Fruit fly (Drosophila melanogaster): ENCODE measurements around the gene CG12885.

Gene CG12885

DNA sequence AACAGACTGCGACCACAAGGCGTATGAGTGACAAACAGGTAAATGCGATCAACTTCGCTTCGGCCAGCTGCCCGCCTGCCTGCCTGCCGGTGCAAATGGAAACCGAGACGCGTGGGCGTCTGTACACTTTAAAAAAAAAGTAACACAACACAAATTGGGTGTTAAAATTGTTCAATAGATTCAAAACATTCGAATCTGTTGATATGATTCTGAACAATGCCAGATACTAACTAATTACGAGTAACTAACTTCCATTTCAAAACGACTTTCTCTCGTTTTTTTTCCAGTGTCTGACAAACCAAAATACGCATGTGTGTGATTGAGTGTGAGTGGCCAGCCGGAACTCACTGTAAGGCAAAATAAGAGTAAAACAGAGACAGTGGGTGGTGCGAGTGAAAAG lies 49.0 kb downstream of the CG12885 start (continued):
- peak; percentile 90 for TF ChIP-seq btn (GFP tag; optimal IDR thresholded peaks at IDR 0.05)
- peak; percentile 69 for TF ChIP-seq az2 (GFP tag; optimal IDR thresholded peaks at IDR 0.05)
- TF ChIP-seq CG6254 (GFP tag; optimal IDR thresholded peaks at IDR 0.05), result peak; percentile 69
- TF ChIP-seq hb (GFP tag; IDR thresholded peaks at IDR 0.05; ENCODE audit: partially characterized antibody), result no peak
- TF ChIP-seq CG7745 (tag; optimal IDR thresholded peaks at IDR 0.05), result no peak
- no peak for TF ChIP-seq BEAF-32 (GFP tag; optimal IDR thresholded peaks at IDR 0.05)
- TF ChIP-seq Atf-2 (GFP tag; optimal IDR thresholded peaks at IDR 0.05), result peak; percentile 66
- peak; percentile 53 for TF ChIP-seq trem (tag; optimal IDR thresholded peaks at IDR 0.05)
- no peak for TF ChIP-seq dan (GFP tag; IDR thresholded peaks at IDR 0.05)
- peak; percentile 70 for TF ChIP-seq Hr3 (GFP tag; optimal IDR thresholded peaks at IDR 0.05)
- TF ChIP-seq CG5180 (GFP tag; optimal IDR thresholded peaks at IDR 0.05), result peak; percentile 83
- TF ChIP-seq Stat92E (GFP tag; optimal IDR thresholded peaks at IDR 0.05), result no peak
- no peak for TF ChIP-seq abd-A (tag; optimal IDR thresholded peaks at IDR 0.05)
- peak; percentile 72 for TF ChIP-seq CG7928 (GFP tag; optimal IDR thresholded peaks at IDR 0.05)
- peak; percentile 86 for TF ChIP-seq sens-2 (GFP tag; IDR thresholded peaks at IDR 0.05)
- peak; percentile 78 for TF ChIP-seq CG17612 (GFP tag; IDR thresholded peaks at IDR 0.05)
- TF ChIP-seq CG17912 (GFP tag; optimal IDR thresholded peaks at IDR 0.05), result no peak
- TF ChIP-seq CG13424 (tag; optimal IDR thresholded peaks at IDR 0.05), result peak; percentile 72
- peak; percentile 76 for TF ChIP-seq CG7987 (GFP tag; optimal IDR thresholded peaks at IDR 0.05)
- peak; percentile 92 for TF ChIP-seq HLH3B (GFP tag; IDR thresholded peaks at IDR 0.05)
- TF ChIP-seq Eip74EF (GFP tag; optimal IDR thresholded peaks at IDR 0.05), result peak in 1 of 2 experiments; percentile 83
- TF ChIP-seq nau (GFP tag; optimal IDR thresholded peaks at IDR 0.05), result peak; percentile 90
- peak; percentile 88 for TF ChIP-seq nmo (GFP tag; optimal IDR thresholded peaks at IDR 0.05)
- peak; percentile 63 for TF ChIP-seq sima (GFP tag; optimal IDR thresholded peaks at IDR 0.05)
- peak; percentile 40 for TF ChIP-seq TFAM (GFP tag; optimal IDR thresholded peaks at IDR 0.05)
- peak; percentile 84 for TF ChIP-seq bowl (GFP tag; IDR thresholded peaks at IDR 0.05)
- TF ChIP-seq CG11723 (GFP tag; optimal IDR thresholded peaks at IDR 0.05), result peak; percentile 87
- TF ChIP-seq Elba2 (GFP tag; optimal IDR thresholded peaks at IDR 0.05), result no peak
- peak; percentile 16 for TF ChIP-seq pzg (GFP tag; optimal IDR thresholded peaks at IDR 0.05)
- peak; percentile 70 for TF ChIP-seq CG5245 (GFP tag; optimal IDR thresholded peaks at IDR 0.05)
- no peak for TF ChIP-seq ac (GFP tag; optimal IDR thresholded peaks at IDR 0.05)
- peak; percentile 85 for TF ChIP-seq gem (tag; optimal IDR thresholded peaks at IDR 0.05)
- peak; percentile 87 for TF ChIP-seq Antp (GFP tag; optimal IDR thresholded peaks at IDR 0.05)
- peak; percentile 59; the same call in 1 of the 2 replicates for TF ChIP-seq E2f2 (GFP tag; IDR thresholded peaks at IDR 0.05)
- no peak for TF ChIP-seq dmrt11E (tag; optimal IDR thresholded peaks at IDR 0.05)
- TF ChIP-seq CG17361 (GFP tag; IDR thresholded peaks at IDR 0.05), result no peak; the same call in 1 of the 3 replicates
- peak; percentile 99 for TF ChIP-seq Med (GFP tag)
- TF ChIP-seq CG5953 (GFP tag; IDR thresholded peaks at IDR 0.05), result peak; percentile 84
- TF ChIP-seq prd (optimal IDR thresholded peaks at IDR 0.05), result no peak
- TF ChIP-seq prd (GFP tag; IDR thresholded peaks at IDR 0.05), result peak; percentile 91
- no peak for TF ChIP-seq HLH4C (GFP tag; IDR thresholded peaks at IDR 0.05; ENCODE audit: partially characterized antibody)
- peak; percentile 61 for TF ChIP-seq CG4404 (GFP tag; IDR thresholded peaks at IDR 0.05)
- no peak for TF ChIP-seq CG13894 (tag; optimal IDR thresholded peaks at IDR 0.05)
- peak; percentile 81 for TF ChIP-seq CG2712 (tag; optimal IDR thresholded peaks at IDR 0.05)
- peak; percentile 78 for TF ChIP-seq CG4854 (GFP tag; optimal IDR thresholded peaks at IDR 0.05)
- TF ChIP-seq jing (GFP tag; optimal IDR thresholded peaks at IDR 0.05), result no peak
- TF ChIP-seq CG31441 (GFP tag; IDR thresholded peaks at IDR 0.05), result no peak; the same call in 1 of the 2 replicates
- TF ChIP-seq CG14441 (GFP tag; IDR thresholded peaks at IDR 0.05), result peak; percentile 89
- peak; percentile 91 for TF ChIP-seq Dbx (GFP tag; IDR thresholded peaks at IDR 0.05)
- TF ChIP-seq CG1529 (GFP tag; optimal IDR thresholded peaks at IDR 0.05), result peak; percentile 52
